Fruit fly (Drosophila melanogaster): Measurements from ENCODE around the gene pn.

pn gene

DNA sequence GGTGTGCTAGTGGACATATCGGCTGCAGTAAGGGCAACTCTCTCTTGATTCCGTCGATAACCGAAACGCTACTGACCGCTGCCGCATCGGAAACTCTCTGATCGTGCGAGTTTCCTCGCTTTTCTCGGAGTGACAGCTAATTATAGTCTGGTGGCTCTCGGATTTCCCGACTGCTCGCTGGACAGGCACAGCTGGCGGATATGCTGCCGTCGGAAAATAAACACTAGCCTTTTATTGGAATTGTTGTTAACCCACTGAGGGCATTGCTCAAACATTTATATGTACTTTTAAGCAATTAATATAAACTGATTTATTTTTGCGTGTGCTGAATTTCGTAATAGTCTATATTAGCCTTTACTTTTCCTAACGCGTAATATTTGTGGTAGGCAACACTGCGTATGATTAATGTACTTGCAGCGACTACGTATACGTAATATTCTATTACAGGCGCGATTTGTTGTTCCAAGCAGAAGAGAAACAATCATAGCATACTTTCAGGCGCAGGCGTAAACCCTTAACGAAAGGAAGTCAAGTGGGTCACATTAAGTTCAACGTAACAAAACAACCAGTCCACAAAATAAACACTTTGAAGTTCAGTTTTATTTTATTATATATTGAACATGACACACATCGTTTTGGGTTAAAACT is 32.9 kb downstream of the pn start, which contains the start of gene SmydA-8 (continued):
- TF ChIP-seq Deaf1 (tag; optimal IDR thresholded peaks at IDR 0.05) = peak; percentile 51
- TF ChIP-seq Pdp1 (GFP tag; optimal IDR thresholded peaks at IDR 0.05) = peak in 1 of 2 experiments; percentile 66
- no peak for TF ChIP-seq CG1024 (GFP tag; IDR thresholded peaks at IDR 0.05)
- no peak for TF ChIP-seq Xbp1 (GFP tag; optimal IDR thresholded peaks at IDR 0.05)
- no peak for TF ChIP-seq Lhr (GFP tag; optimal IDR thresholded peaks at IDR 0.05)
- no peak for TF ChIP-seq H15 (GFP tag; IDR thresholded peaks at IDR 0.05)
- no peak for TF ChIP-seq CG7786 (GFP tag; optimal IDR thresholded peaks at IDR 0.05)
- TF ChIP-seq hkb (optimal IDR thresholded peaks at IDR 0.05) = no peak
- TF ChIP-seq hkb (GFP tag; IDR thresholded peaks at IDR 0.05) = 0 out of 2 replicates have a peak, but pooled peaks have one; percentile 10
- TF ChIP-seq CG12769 (tag; optimal IDR thresholded peaks at IDR 0.05) = peak; percentile 6
- no peak for TF ChIP-seq Fer3 (tag; optimal IDR thresholded peaks at IDR 0.05)
- no peak for TF ChIP-seq CG3726 (GFP tag; IDR thresholded peaks at IDR 0.05)
- TF ChIP-seq CG9437 (GFP tag; optimal IDR thresholded peaks at IDR 0.05) = peak; percentile 98
- TF ChIP-seq CG17568 (GFP tag; optimal IDR thresholded peaks at IDR 0.05) = no peak

DNA sequence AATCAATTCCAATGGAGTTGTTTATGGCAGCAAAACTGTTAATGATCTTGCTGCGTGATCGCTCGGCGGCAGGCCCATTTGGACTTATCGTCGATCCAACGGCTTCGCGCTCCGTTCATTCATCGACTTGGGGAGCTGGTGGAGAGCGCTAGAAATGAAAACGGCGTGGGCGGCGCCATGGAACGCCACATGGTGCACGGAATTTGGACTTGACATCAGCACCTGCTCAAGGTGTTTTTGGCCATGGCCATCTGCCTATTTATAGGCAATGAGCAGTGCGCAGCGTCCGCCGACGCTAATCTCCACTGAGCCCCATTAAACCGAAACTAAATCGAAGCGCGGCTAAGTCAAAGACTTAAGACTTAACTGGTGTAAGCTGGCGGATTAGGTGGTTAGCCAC is 37.4 kb downstream of the pn start:
- TF ChIP-seq CG12299 (tag; optimal IDR thresholded peaks at IDR 0.05) (no peak), Max (GFP tag; optimal IDR thresholded peaks at IDR 0.05) (no peak), CG9437 (GFP tag; optimal IDR thresholded peaks at IDR 0.05) (no peak), unc-4 (GFP tag; IDR thresholded peaks at IDR 0.05; ENCODE audit: partially characterized antibody) (no peak), sr (GFP tag; IDR thresholded peaks at IDR 0.05) (peak; percentile 80), CG31365 (tag; optimal IDR thresholded peaks at IDR 0.05) (no peak), CHES-1-like (GFP tag; optimal IDR thresholded peaks at IDR 0.05) (no peak), CG33213 (GFP tag; optimal IDR thresholded peaks at IDR 0.05) (no peak), sd (tag; optimal IDR thresholded peaks at IDR 0.05) (peak; percentile 83), gcm (GFP tag; optimal IDR thresholded peaks at IDR 0.05) (no peak), sens (GFP tag) (no peak), ato (GFP tag; IDR thresholded peaks at IDR 0.05; ENCODE audit: partially characterized antibody) (no peak), CG7786 (GFP tag; optimal IDR thresholded peaks at IDR 0.05) (no peak), Asciz (GFP tag; optimal IDR thresholded peaks at IDR 0.05) (no peak), CG18262 (tag; optimal IDR thresholded peaks at IDR 0.05) (no peak)

DNA sequence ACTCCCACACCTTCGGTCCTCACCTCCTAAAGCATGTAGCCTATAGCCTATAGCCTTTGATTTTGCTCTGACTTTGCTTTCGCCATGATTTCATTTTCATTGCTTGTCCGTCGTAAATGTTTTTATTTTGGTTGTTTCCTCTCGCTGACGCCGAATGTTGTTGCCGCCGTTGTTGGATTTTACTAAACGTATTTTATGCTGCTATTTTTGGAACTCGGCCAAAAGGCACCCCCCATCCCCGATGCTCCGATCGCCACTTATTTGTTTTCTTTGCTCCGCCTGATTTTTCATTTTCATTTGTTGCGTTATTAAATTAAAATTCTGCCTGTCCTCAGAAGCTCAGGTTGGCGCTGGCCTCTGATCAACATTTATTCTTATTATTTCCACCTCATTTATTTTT is 38.2 kb downstream of the pn start:
- TF ChIP-seq CG9215 (GFP tag; IDR thresholded peaks at IDR 0.05) (no peak), abd-A (tag; optimal IDR thresholded peaks at IDR 0.05) (peak; percentile 26), sd (tag; optimal IDR thresholded peaks at IDR 0.05) (peak; percentile 61), CG4328 (GFP tag; optimal IDR thresholded peaks at IDR 0.05) (peak; percentile 58), cad (GFP tag; optimal IDR thresholded peaks at IDR 0.05) (no peak), Deaf1 (tag; optimal IDR thresholded peaks at IDR 0.05) (peak; percentile 18), sr (GFP tag; IDR thresholded peaks at IDR 0.05) (peak; percentile 46; the same call in 1 of the 3 replicates), chinmo (GFP tag; IDR thresholded peaks at IDR 0.05; ENCODE audit: partially characterized antibody) (0 out of 4 replicates have a peak, but pooled peaks have one; percentile 21), CG10543 (GFP tag; optimal IDR thresholded peaks at IDR 0.05) (peak; percentile 89)

- TF ChIP-seq Xrp1 (GFP tag; IDR thresholded peaks at IDR 0.05) (peak; percentile 35; the same call in 1 of the 2 replicates), schlank (tag; optimal IDR thresholded peaks at IDR 0.05) (no peak), CG11504 (tag; optimal IDR thresholded peaks at IDR 0.05) (peak; percentile 21), CG18619 (GFP tag; optimal IDR thresholded peaks at IDR 0.05) (no peak), CG32767 (GFP tag; IDR thresholded peaks at IDR 0.05) (no peak), CG13894 (tag; optimal IDR thresholded peaks at IDR 0.05) (no peak), Med (GFP tag) (peak; percentile 58), CG5245 (GFP tag; optimal IDR thresholded peaks at IDR 0.05) (no peak), ewg (GFP tag; optimal IDR thresholded peaks at IDR 0.05) (peak; percentile 8), vvl (GFP tag; IDR thresholded peaks at IDR 0.05) (peak; percentile 29; the same call in 1 of the 2 replicates), CG16863 (GFP tag; optimal IDR thresholded peaks at IDR 0.05) (peak; percentile 5), fd3F (GFP tag; optimal IDR thresholded peaks at IDR 0.05) (no peak), ssp (GFP tag; IDR thresholded peaks at IDR 0.05) (0 out of 2 replicates have a peak, but pooled peaks have one; percentile 14)
These were observed 38.9 kb downstream of the pn start for dm6 chrX:2219899-2220298.
